Fruit fly (Drosophila melanogaster) whole organism, embryonic: ENCODE measurements around the gene CG42674.

Source experiments
- B-H2 ChIP-seq: fragments of 200-800 bp; sonication (Bioruptor generic); optimal IDR thresholded peaks from 2 replicates; lab custom pipeline; 2018; ENCODE audit warnings: missing biosample characterization, mild to moderate bottlenecking, missing genetic modification characterization
- Blimp-1 ChIP-seq: fragments of 200-800 bp; sonication (Bioruptor generic); optimal IDR thresholded peaks from 3 replicates; lab custom pipeline; 2018; ENCODE audit warnings: missing biosample characterization, missing genetic modification characterization, mild to moderate bottlenecking, moderate library complexity, missing genetic modification reagents
- BtbVII ChIP-seq: fragments of 200-800 bp; sonication (Bioruptor generic); optimal IDR thresholded peaks from 3 replicates; lab custom pipeline; 2017; ENCODE audit warnings: missing biosample characterization, mild to moderate bottlenecking, missing genetic modification characterization
- CG11504 ChIP-seq: fragments of 200-800 bp; sonication (Bioruptor generic); optimal IDR thresholded peaks from 3 replicates; lab custom pipeline; 2019; ENCODE audit warnings: missing biosample characterization, mild to moderate bottlenecking, missing genetic modification characterization, moderate library complexity
- CG12744 ChIP-seq: fragments of 200-800 bp; sonication (Bioruptor generic); optimal IDR thresholded peaks from 2 replicates; lab custom pipeline; 2016; ENCODE audit warnings: missing biosample characterization, missing genetic modification characterization
- CG14014 ChIP-seq: fragments of 200-800 bp; sonication (Bioruptor generic); IDR thresholded peaks from 2 replicates; pipeline ENCODE4 v1.3.6; 2022; ENCODE audit warnings: missing biosample characterization, missing genetic modification characterization
- CG15073 ChIP-seq: fragments of 200-800 bp; sonication (Bioruptor generic); optimal IDR thresholded peaks from 2 replicates; lab custom pipeline; 2016; ENCODE audit warnings: missing biosample characterization, missing genetic modification characterization
- CG15696 ChIP-seq: fragments of 200-800 bp; sonication (Bioruptor generic); optimal IDR thresholded peaks from 2 replicates; lab custom pipeline; 2019; ENCODE audit warnings: missing biosample characterization, mild to moderate bottlenecking, missing genetic modification characterization, moderate library complexity
- CG17612 ChIP-seq: fragments of 200-800 bp; sonication (Bioruptor generic); IDR thresholded peaks from 2 replicates; pipeline ENCODE4 v1.3.6; 2022; ENCODE audit warnings: missing biosample characterization, missing genetic modification characterization
- CG18619 ChIP-seq: fragments of 200-800 bp; sonication (Bioruptor generic); optimal IDR thresholded peaks from 3 replicates; lab custom pipeline; 2017; ENCODE audit warnings: missing biosample characterization, mild to moderate bottlenecking, missing genetic modification characterization
- CG2678 ChIP-seq: fragments of 200-800 bp; sonication (Bioruptor generic); optimal IDR thresholded peaks from 3 replicates; lab custom pipeline; 2019; ENCODE audit warnings: missing biosample characterization, mild to moderate bottlenecking, missing genetic modification characterization, moderate library complexity
- CG34376 ChIP-seq: fragments of 200-800 bp; sonication (Bioruptor generic); optimal IDR thresholded peaks from 2 replicates; lab custom pipeline; 2018; ENCODE audit warnings: missing biosample characterization, mild to moderate bottlenecking, missing genetic modification characterization
- CG6689 ChIP-seq: fragments of 200-800 bp; sonication (Bioruptor generic); IDR thresholded peaks from 2 replicates; pipeline ENCODE4 v1.3.6; 2022; ENCODE audit warnings: missing biosample characterization, missing genetic modification characterization
- CG8388 ChIP-seq: fragments of 200-800 bp; sonication (Bioruptor generic); optimal IDR thresholded peaks from 2 replicates; lab custom pipeline; 2019; ENCODE audit warnings: missing biosample characterization, mild to moderate bottlenecking, missing genetic modification characterization, moderate library complexity
- CG9727 ChIP-seq: fragments of 200-800 bp; sonication (Bioruptor generic); optimal IDR thresholded peaks from 3 replicates; lab custom pipeline; 2017; ENCODE audit warnings: missing biosample characterization, mild to moderate bottlenecking, missing genetic modification characterization
- Chrac-16 ChIP-seq: fragments of 200-800 bp; sonication (Bioruptor generic); optimal IDR thresholded peaks from 3 replicates; lab custom pipeline; 2016; ENCODE audit warnings: missing biosample characterization, missing genetic modification characterization
- CoRest ChIP-seq: fragments of 200-800 bp; sonication (Bioruptor generic); optimal IDR thresholded peaks from 3 replicates; lab custom pipeline; 2018; ENCODE audit warnings: missing biosample characterization, mild to moderate bottlenecking, missing genetic modification characterization, moderate library complexity
- D19B ChIP-seq: fragments of 200-800 bp; sonication (Bioruptor generic); optimal IDR thresholded peaks from 2 replicates; lab custom pipeline; 2017; ENCODE audit warnings: missing biosample characterization, mild to moderate bottlenecking, missing genetic modification characterization
- Dbx ChIP-seq: fragments of 200-800 bp; sonication (Bioruptor generic); IDR thresholded peaks from 3 replicates; pipeline ENCODE4 v1.3.6; 2022; ENCODE audit warnings: missing biosample characterization, missing genetic modification characterization
- Ets65A ChIP-seq: fragments of 200-800 bp; sonication (Bioruptor generic); peaks from one replicate; lab custom pipeline; 2016; ENCODE audit warnings: missing biosample characterization, missing genetic modification characterization
- Ets97D ChIP-seq: fragments of 200-800 bp; sonication (Bioruptor generic); optimal IDR thresholded peaks from 3 replicates; lab custom pipeline; 2016; ENCODE audit warnings: missing biosample characterization, missing genetic modification characterization
- Fer1 ChIP-seq: fragments of 200-800 bp; sonication (Bioruptor generic); optimal IDR thresholded peaks from 2 replicates; lab custom pipeline; 2017; ENCODE audit warnings: missing biosample characterization, mild to moderate bottlenecking, missing genetic modification characterization
- GATAe ChIP-seq: fragments of 200-800 bp; sonication (Bioruptor generic); conservative IDR thresholded peaks from 2 replicates; pipeline ENCODE4 v1.3.6; 2022; ENCODE audit warnings: missing biosample characterization, missing genetic modification characterization
- HHEX ChIP-seq: fragments of 200-800 bp; sonication (Bioruptor generic); optimal IDR thresholded peaks from 3 replicates; lab custom pipeline; 2017; ENCODE audit warnings: missing biosample characterization, mild to moderate bottlenecking, missing genetic modification characterization, missing genetic modification reagents
- HLH54F ChIP-seq: fragments of 200-800 bp; sonication (Bioruptor generic); optimal IDR thresholded peaks from 3 replicates; lab custom pipeline; 2016; ENCODE audit warnings: missing biosample characterization, missing genetic modification characterization
- Hmr ChIP-seq: fragments of 200-800 bp; sonication (Bioruptor generic); optimal IDR thresholded peaks from 3 replicates; lab custom pipeline; 2017; ENCODE audit warnings: mild to moderate bottlenecking, missing biosample characterization, missing genetic modification reagents, missing genetic modification characterization
- Hr51 ChIP-seq, 2 experiments: fragments of 200-800 bp; sonication (Bioruptor generic); optimal IDR thresholded peaks; 2 replicates in 1 of 2; 3 replicates in 1 of 2; lab custom pipeline; 2016 to 2018; ENCODE audit warnings: missing biosample characterization in 2 of 2, missing genetic modification characterization in 2 of 2, mild to moderate bottlenecking in 1 of 2, moderate library complexity in 1 of 2
- NC2β ChIP-seq: fragments of 200-800 bp; sonication (Bioruptor generic); optimal IDR thresholded peaks from 2 replicates; lab custom pipeline; 2016; ENCODE audit warnings: missing biosample characterization, missing genetic modification characterization
- PHDP ChIP-seq: fragments of 200-800 bp; sonication (Bioruptor generic); optimal IDR thresholded peaks from 3 replicates; lab custom pipeline; 2018; ENCODE audit warnings: missing biosample characterization, mild to moderate bottlenecking, missing genetic modification characterization, moderate library complexity
- Ptx1 ChIP-seq: fragments of 200-800 bp; sonication (Bioruptor generic); IDR thresholded peaks from 2 replicates; pipeline ENCODE4 v1.3.6; 2022; ENCODE audit warnings: missing biosample characterization, missing genetic modification characterization
- Sox100B ChIP-seq: fragments of 200-800 bp; sonication (Bioruptor generic); optimal IDR thresholded peaks from 3 replicates; lab custom pipeline; 2018; ENCODE audit warnings: missing biosample characterization, mild to moderate bottlenecking, missing genetic modification characterization
- Spps ChIP-seq: fragments of 200-800 bp; sonication (Bioruptor generic); optimal IDR thresholded peaks from 2 replicates; lab custom pipeline; 2018; ENCODE audit warnings: missing biosample characterization, mild to moderate bottlenecking, missing genetic modification characterization
- ash1 ChIP-seq: fragments of 200-800 bp; sonication (Bioruptor generic); optimal IDR thresholded peaks from 2 replicates; lab custom pipeline; 2018; ENCODE audit warnings: missing biosample characterization, mild to moderate bottlenecking, missing genetic modification characterization
- bbx ChIP-seq: fragments of 200-800 bp; sonication (Bioruptor generic); IDR thresholded peaks from 2 replicates; pipeline ENCODE4 v1.3.6; 2022; ENCODE audit warnings: missing biosample characterization, missing genetic modification characterization; ENCODE audit not compliant: partially characterized antibody
- btn ChIP-seq: fragments of 200-800 bp; sonication (Bioruptor generic); optimal IDR thresholded peaks from 2 replicates; lab custom pipeline; 2016; ENCODE audit warnings: missing biosample characterization, missing genetic modification characterization
- caup ChIP-seq: fragments of 200-800 bp; sonication (Bioruptor generic); optimal IDR thresholded peaks from 3 replicates; lab custom pipeline; 2017; ENCODE audit warnings: missing biosample characterization, mild to moderate bottlenecking, missing genetic modification characterization, moderate library complexity; ENCODE audit not compliant: severe bottlenecking
- cwo ChIP-seq: fragments of 200-800 bp; sonication (Bioruptor generic); optimal IDR thresholded peaks from 3 replicates; lab custom pipeline; 2017; ENCODE audit warnings: missing biosample characterization, missing genetic modification characterization, mild to moderate bottlenecking, moderate library complexity, missing genetic modification reagents
- gce ChIP-seq: fragments of 200-800 bp; sonication (Bioruptor generic); IDR thresholded peaks from 3 replicates; pipeline ENCODE4 v1.3.6; 2022; ENCODE audit warnings: missing biosample characterization, missing genetic modification characterization
- gfzf ChIP-seq: fragments of 200-800 bp; sonication (Bioruptor generic); optimal IDR thresholded peaks from 2 replicates; lab custom pipeline; 2016; ENCODE audit warnings: missing biosample characterization, mild to moderate bottlenecking, missing genetic modification characterization, moderate library complexity
- grn ChIP-seq: fragments of 200-800 bp; sonication (Bioruptor generic); optimal IDR thresholded peaks from 3 replicates; lab custom pipeline; 2017; ENCODE audit warnings: missing biosample characterization, missing genetic modification characterization
- ham ChIP-seq: fragments of 200-800 bp; sonication (Bioruptor generic); IDR thresholded peaks from 2 replicates; pipeline ENCODE4 v1.3.6; 2022; ENCODE audit warnings: missing biosample characterization, missing genetic modification characterization
- inv ChIP-seq: fragments of 200-800 bp; sonication (Bioruptor generic); IDR thresholded peaks from 2 replicates; pipeline ENCODE4 v1.3.6; 2022; ENCODE audit warnings: missing biosample characterization, missing genetic modification characterization; ENCODE audit not compliant: partially characterized antibody
- mirr ChIP-seq: fragments of 200-800 bp; sonication (Bioruptor generic); optimal IDR thresholded peaks from 3 replicates; lab custom pipeline; 2018; ENCODE audit warnings: missing biosample characterization, mild to moderate bottlenecking, missing genetic modification characterization
- pan ChIP-seq, 4 experiments: fragments of >200 bp in 3 of 4; fragments of 200-800 bp in 1 of 4; sonication (Bioruptor generic) in 1 of 4; optimal IDR thresholded peaks in 3 of 4; IDR thresholded peaks in 1 of 4; 2 replicates each; pipeline versions ENCODE4 v1.3.6 to Lab custom; 2017 to 2022; ENCODE audit warnings: missing biosample characterization in 2 of 4, missing genetic modification characterization in 2 of 4, mixed read lengths in 1 of 4
- pzg ChIP-seq: fragments of 200-800 bp; sonication (Bioruptor generic); optimal IDR thresholded peaks from 3 replicates; lab custom pipeline; 2018; ENCODE audit warnings: missing biosample characterization, mild to moderate bottlenecking, missing genetic modification characterization, moderate library complexity
- schlank ChIP-seq: fragments of 200-800 bp; sonication (Bioruptor generic); optimal IDR thresholded peaks from 2 replicates; lab custom pipeline; 2018; ENCODE audit warnings: missing biosample characterization, mild to moderate bottlenecking, missing genetic modification characterization
- sob ChIP-seq: fragments of 200-800 bp; sonication (Bioruptor generic); IDR thresholded peaks from 2 replicates; pipeline ENCODE4 v1.3.6; 2022; ENCODE audit warnings: missing biosample characterization, missing genetic modification characterization
- sug ChIP-seq: fragments of 200-800 bp; optimal IDR thresholded peaks from 2 replicates; lab custom pipeline; 2019; ENCODE audit warnings: missing biosample characterization, mild to moderate bottlenecking, missing genetic modification characterization, moderate library complexity

The CG42674 gene

DNA sequence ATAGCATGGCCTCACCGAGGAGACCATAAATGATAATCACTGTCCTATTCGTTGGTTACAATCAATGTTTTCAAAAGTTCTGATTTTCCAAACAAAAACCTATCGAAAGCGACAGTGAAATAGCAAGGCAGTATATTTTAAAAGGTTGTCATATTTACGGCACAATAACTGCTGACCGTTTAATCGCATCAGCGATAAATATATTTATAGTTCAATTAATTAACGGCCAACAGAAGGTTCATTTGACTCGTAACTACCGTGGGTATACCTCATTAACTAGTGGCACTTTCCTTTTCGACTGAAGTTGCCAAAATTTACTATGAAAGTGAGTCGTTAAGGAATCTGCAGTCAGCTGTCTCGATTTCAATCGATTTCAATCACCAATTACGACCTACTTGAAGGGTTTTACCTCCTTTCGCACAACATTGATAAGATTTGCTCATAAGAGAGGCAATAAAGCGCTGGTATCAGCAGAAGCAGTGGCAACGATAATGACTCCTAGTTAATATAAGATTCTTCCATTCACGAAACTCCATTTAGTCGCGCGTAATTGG, 25.4 kb upstream of the CG42674 start, which contains the start of gene CG17147 (continued):
- TF ChIP-seq CG14014 (no peak), CG12744 (GFP tag; lab: Kevin White, UChicago) (no peak), CG15073 (no peak), NC2β (GFP tag; lab: Kevin White, UChicago) (no peak), Hmr (no peak), pan (optimal IDR thresholded peaks at IDR 0.05; lab: Kevin White, UChicago) (no peak), pan (GFP tag; optimal IDR thresholded peaks at IDR 0.05 in 1 of 2, IDR thresholded peaks at IDR 0.05 in 1 of 2) (no peak), Chrac-16 (no peak), bbx (GFP tag; lab: Robert Waterston, UW) (no peak), inv (GFP tag; lab: Robert Waterston, UW) (no peak), gce (GFP tag; lab: Robert Waterston, UW) (no peak), Dbx (GFP tag; lab: Robert Waterston, UW) (no peak), CG2678 (tag; lab: Kevin White, UChicago) (peak; percentile 19), Blimp-1 (GFP tag; lab: Kevin White, UChicago) (no peak), cwo (GFP tag; lab: Kevin White, UChicago) (no peak), schlank (tag; lab: Kevin White, UChicago) (no peak), ham (no peak), B-H2 (GFP tag; lab: Kevin White, UChicago) (peak; percentile 25), btn (GFP tag; lab: Kevin White, UChicago) (no peak), Sox100B (GFP tag; lab: Kevin White, UChicago) (no peak), CG8388 (no peak), pzg (GFP tag; lab: Kevin White, UChicago) (no peak), mirr (GFP tag; lab: Kevin White, UChicago) (peak; percentile 19), CG6689 (GFP tag; lab: Robert Waterston, UW) (no peak), CG17612 (GFP tag; lab: Robert Waterston, UW) (no peak), sug (peak; percentile 62), sob (GFP tag; lab: Robert Waterston, UW) (no peak), Ptx1 (no peak), gfzf (GFP tag; lab: Kevin White, UChicago) (no peak), Spps (tag; lab: Kevin White, UChicago) (no peak), Ets97D (GFP tag; lab: Kevin White, UChicago) (no peak), CG34376 (GFP tag; lab: Kevin White, UChicago) (peak; percentile 88), PHDP (tag; lab: Kevin White, UChicago) (no peak)

DNA sequence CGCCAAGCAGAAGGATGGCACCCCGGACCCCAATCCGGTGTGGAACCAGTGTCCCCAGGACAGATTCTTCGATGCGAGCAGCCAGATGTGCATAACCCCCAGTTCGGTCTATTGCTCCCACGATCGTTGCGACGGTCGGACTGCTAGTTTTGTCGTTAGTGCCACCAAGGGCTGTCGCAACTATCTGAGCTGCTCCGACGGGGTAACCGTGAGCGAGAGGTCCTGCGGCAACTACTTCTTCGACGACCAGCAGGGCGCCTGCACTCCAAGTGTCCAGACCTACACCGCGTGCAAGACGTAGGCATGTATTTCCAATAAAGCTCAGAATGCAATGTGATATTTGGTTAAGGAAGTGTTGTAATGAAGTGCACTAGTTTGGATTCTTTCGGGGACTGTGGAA, 24.5 kb upstream of the CG42674 start:
- TF ChIP-seq caup (GFP tag; lab: Kevin White, UChicago) (no peak), Ets65A (GFP tag; lab: Kevin White, UChicago) (peak; percentile 93), HLH54F (GFP tag; lab: Kevin White, UChicago) (no peak)

- TF ChIP-seq D19B (GFP tag; lab: Kevin White, UChicago) (peak; percentile 96), CG11504 (tag; lab: Kevin White, UChicago) (peak; percentile 41), BtbVII (GFP tag; lab: Kevin White, UChicago) (peak; percentile 6), HHEX (GFP tag; lab: Kevin White, UChicago) (peak; percentile 26), CG18619 (peak; percentile 4), grn (GFP tag; lab: Kevin White, UChicago) (peak; percentile 50), CoRest (tag; lab: Kevin White, UChicago) (peak; percentile 52), GATAe (GFP tag; lab: Robert Waterston, UW) (peak; percentile 45; the same call in 1 of the 2 replicates), PHDP (tag; lab: Kevin White, UChicago) (peak; percentile 47), sug (peak; percentile 46), CG15696 (tag; lab: Kevin White, UChicago) (no peak), Fer1 (peak; percentile 49), ash1 (GFP tag; lab: Kevin White, UChicago) (no peak), CG9727 (GFP tag; lab: Kevin White, UChicago) (peak; percentile 7), Hr51 (GFP tag; optimal IDR thresholded peaks at IDR 0.05; lab: Kevin White, UChicago) (peak in 1 of 2 experiments; percentile 56)
Measured at dm6 chr3L:20221412-20221864, 23.3 kb upstream of the CG42674 start, which contains the start of gene CG17145. TSS of gene CG17145 (plus strand) at chr3L:20221814.
